Worm (Caenorhabditis elegans) whole organism, young adult: Measurements from ENCODE around the gene W03G1.5.

Experiments
- B0035.1 ChIP-seq: sonication (generic microtip); optimal IDR thresholded peaks from 2 replicates; lab custom pipeline; 2016; ENCODE audit warnings: missing genetic modification characterization, mild to moderate bottlenecking, missing compliant biosample characterization, missing genotype, missing genetic modification reagents
- C06A6.2 ChIP-seq: fragments of 200-800 bp; sonication (Bioruptor generic); conservative IDR thresholded peaks from 2 replicates; pipeline ENCODE4 v1.3.6; 2022; ENCODE audit warnings: missing genetic modification characterization, missing compliant biosample characterization
- F33H1.4 ChIP-seq: fragments of 200-800 bp; sonication (Bioruptor generic); IDR thresholded peaks from 2 replicates; pipeline ENCODE4 v1.3.6; 2022; ENCODE audit warnings: missing genetic modification reagents, missing genetic modification characterization, missing compliant biosample characterization
- F39B2.1 ChIP-seq: fragments of 200-800 bp; sonication (Bioruptor generic); IDR thresholded peaks from 2 replicates; pipeline ENCODE4 v1.3.6; 2022; ENCODE audit warnings: missing genetic modification reagents, missing genetic modification characterization, missing compliant biosample characterization
- F49E8.2 ChIP-seq: sonication (generic microtip); optimal IDR thresholded peaks from 3 replicates; lab custom pipeline; 2017; ENCODE audit warnings: missing genetic modification characterization, mild to moderate bottlenecking, missing compliant biosample characterization, antibody characterized with exemption, moderate library complexity; ENCODE audit not compliant: insufficient read depth
- F52B5.7 ChIP-seq: sonication (generic microtip); optimal IDR thresholded peaks from 2 replicates; lab custom pipeline; 2016; ENCODE audit warnings: mild to moderate bottlenecking, missing genetic modification characterization, missing compliant biosample characterization
- F57A8.1 ChIP-seq: fragments of 200-800 bp; sonication (Bioruptor generic); optimal IDR thresholded peaks from 2 replicates; lab custom pipeline; 2018; ENCODE audit warnings: mild to moderate bottlenecking, missing genetic modification characterization, moderate library complexity, missing compliant biosample characterization
- K11D2.4 ChIP-seq: fragments of 200-800 bp; sonication (Bioruptor generic); IDR thresholded peaks from 2 replicates; pipeline ENCODE4 v1.3.6; 2022; ENCODE audit warnings: missing genetic modification reagents, missing genetic modification characterization, missing compliant biosample characterization
- Y53F4B.3 ChIP-seq: fragments of 200-800 bp; sonication (Bioruptor generic); IDR thresholded peaks from 2 replicates; pipeline ENCODE4 v1.3.6; 2022; ENCODE audit warnings: missing genetic modification reagents, missing genetic modification characterization, missing compliant biosample characterization
- Y56A3A.18 ChIP-seq: fragments of 200-800 bp; sonication (Bioruptor generic); IDR thresholded peaks from 2 replicates; pipeline ENCODE4 v1.3.6; 2022; ENCODE audit warnings: missing genetic modification reagents, missing genetic modification characterization, missing compliant biosample characterization
- Y67H2A.10 ChIP-seq: fragments of 200-800 bp; sonication (Bioruptor generic); conservative IDR thresholded peaks from 2 replicates; pipeline ENCODE4 v1.3.6; 2022; ENCODE audit warnings: missing genetic modification reagents, missing genetic modification characterization, missing compliant biosample characterization
- ZK185.1 ChIP-seq: sonication (generic microtip); optimal IDR thresholded peaks from 2 replicates; lab custom pipeline; 2016; ENCODE audit warnings: mild to moderate bottlenecking, missing genetic modification characterization, missing compliant biosample characterization; ENCODE audit not compliant: poor library complexity, severe bottlenecking
- akir-1 ChIP-seq: fragments of 200-800 bp; sonication (Bioruptor generic); optimal IDR thresholded peaks from 2 replicates; lab custom pipeline; 2018; ENCODE audit warnings: mild to moderate bottlenecking, missing genetic modification characterization, moderate library complexity, missing compliant biosample characterization
- ama-1 ChIP-seq, 3 experiments: fragments of 150-350 bp in 1 of 3; sonication (generic microtip) in 2 of 3; optimal IDR thresholded peaks; 2 replicates each; lab custom pipeline; 2014 to 2018; ENCODE audit warnings: missing biosample characterization in 2 of 3, missing genetic modification characterization in 2 of 3, missing genetic modification reagents in 2 of 3
- aptf-3 ChIP-seq: fragments of 200-800 bp; sonication (Bioruptor generic); IDR thresholded peaks from 2 replicates; pipeline ENCODE4 v1.3.6; 2022; ENCODE audit warnings: missing genetic modification characterization, missing compliant biosample characterization
- ceh-40 ChIP-seq: fragments of 200-800 bp; sonication (Bioruptor generic); IDR thresholded peaks from 2 replicates; pipeline ENCODE4 v1.3.6; 2022; ENCODE audit warnings: missing genetic modification characterization, missing compliant biosample characterization
- ets-4 ChIP-seq: fragments of 200-800 bp; sonication (Bioruptor generic); optimal IDR thresholded peaks from 2 replicates; lab custom pipeline; 2018; ENCODE audit warnings: mild to moderate bottlenecking, missing genetic modification characterization, missing compliant biosample characterization
- gei-17 ChIP-seq: fragments of 200-800 bp; sonication (Bioruptor generic); optimal IDR thresholded peaks from 2 replicates; lab custom pipeline; 2018; ENCODE audit warnings: mild to moderate bottlenecking, missing genetic modification characterization, missing compliant biosample characterization
- hmg-1.2 ChIP-seq: fragments of 200-800 bp; sonication (Bioruptor generic); IDR thresholded peaks from 2 replicates; pipeline ENCODE4 v1.3.6; 2022; ENCODE audit warnings: missing genetic modification reagents, missing genetic modification characterization, missing compliant biosample characterization
- hmg-20 ChIP-seq: fragments of 200-800 bp; sonication (Bioruptor generic); IDR thresholded peaks from 2 replicates; pipeline ENCODE4 v1.3.6; 2022; ENCODE audit warnings: missing genetic modification reagents, missing genetic modification characterization, missing compliant biosample characterization
- lsy-27 ChIP-seq: sonication (generic microtip); optimal IDR thresholded peaks from 2 replicates; lab custom pipeline; 2017; ENCODE audit warnings: missing genetic modification characterization, mild to moderate bottlenecking, missing compliant biosample characterization, antibody characterized with exemption, missing genotype, borderline replicate concordance; ENCODE audit not compliant: insufficient read depth
- mcd-1 ChIP-seq: fragments of 200-800 bp; sonication (Bioruptor generic); IDR thresholded peaks from 2 replicates; pipeline ENCODE4 v1.3.6; 2022; ENCODE audit warnings: missing genetic modification reagents, missing genetic modification characterization, missing compliant biosample characterization
- nfyb-1 ChIP-seq: fragments of 200-800 bp; sonication (Bioruptor generic); IDR thresholded peaks from 2 replicates; pipeline ENCODE4 v1.3.6; 2022; ENCODE audit warnings: missing genetic modification reagents, missing genetic modification characterization, missing compliant biosample characterization
- snpc-3.4 ChIP-seq: sonication (generic microtip); optimal IDR thresholded peaks from 2 replicates; lab custom pipeline; 2017; ENCODE audit warnings: missing genetic modification characterization, mild to moderate bottlenecking, missing compliant biosample characterization, antibody characterized with exemption, moderate library complexity, missing genotype, missing genetic modification reagents
- somi-1 ChIP-seq: fragments of 200-800 bp; sonication (Bioruptor generic); optimal IDR thresholded peaks from 2 replicates; lab custom pipeline; 2018; ENCODE audit warnings: mild to moderate bottlenecking, missing genetic modification characterization, missing compliant biosample characterization
- sptf-2 ChIP-seq: fragments of 200-800 bp; sonication (Bioruptor generic); optimal IDR thresholded peaks from 2 replicates; lab custom pipeline; 2018; ENCODE audit warnings: mild to moderate bottlenecking, missing genetic modification characterization, missing compliant biosample characterization
- tlf-1 ChIP-seq: fragments of 200-800 bp; sonication (Bioruptor generic); optimal IDR thresholded peaks from 2 replicates; lab custom pipeline; 2018; ENCODE audit warnings: mild to moderate bottlenecking, missing genetic modification characterization, missing compliant biosample characterization
- ztf-28 ChIP-seq: fragments of 200-800 bp; sonication (Bioruptor generic); IDR thresholded peaks from 2 replicates; pipeline ENCODE4 v1.3.6; 2022; ENCODE audit warnings: missing genetic modification reagents, missing genetic modification characterization, missing compliant biosample characterization
- ztf-6 ChIP-seq: fragments of 200-800 bp; sonication (Bioruptor generic); IDR thresholded peaks from 2 replicates; pipeline ENCODE4 v1.3.6; 2022; ENCODE audit warnings: missing genetic modification reagents, missing genetic modification characterization, missing compliant biosample characterization

W03G1.5 gene

DNA sequence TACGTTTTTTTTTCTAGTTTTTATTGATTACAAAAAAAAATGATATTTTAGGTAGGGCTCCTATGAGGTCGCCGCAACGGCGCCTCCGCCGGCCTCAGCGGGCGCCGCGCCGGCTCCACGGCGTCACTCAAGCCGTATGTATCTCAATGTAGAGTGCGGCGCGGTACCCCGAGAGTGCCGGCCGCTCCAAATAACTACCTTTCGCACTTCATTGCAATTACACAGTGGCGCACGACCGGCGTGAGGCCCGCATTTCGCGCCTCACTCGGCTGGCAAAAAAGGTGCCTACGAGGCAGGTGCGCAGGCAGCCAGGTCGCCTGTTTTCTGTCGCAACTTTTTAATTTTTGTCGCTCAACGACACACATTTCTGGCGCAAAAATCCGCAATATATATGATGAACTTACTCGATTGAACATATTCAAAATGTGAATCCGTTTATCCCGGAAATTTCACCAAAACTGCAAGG lies 45.6 kb downstream of the W03G1.5 start, which contains the start of gene M04G7.2 (continued):
- TF ChIP-seq mcd-1: 0 out of 2 replicates have a peak, but pooled peaks have one; percentile 32
- TF ChIP-seq lsy-27: no peak
- TF ChIP-seq hmg-1.2: no peak
- no peak for TF ChIP-seq Y56A3A.18 (GFP tag; lab: Robert Waterston, UW)
- TF ChIP-seq Y67H2A.10 (GFP tag; lab: Robert Waterston, UW): no peak
- TF ChIP-seq F57A8.1 (GFP tag; lab: Kevin White, UChicago): no peak
- TF ChIP-seq snpc-3.4: no peak
- no peak for TF ChIP-seq sptf-2 (GFP tag; lab: Kevin White, UChicago)
- no peak for TF ChIP-seq ets-4 (GFP tag; lab: Kevin White, UChicago)
- no peak for TF ChIP-seq gei-17 (GFP tag; lab: Kevin White, UChicago)
- no peak; the same call in 1 of the 2 replicates for TF ChIP-seq aptf-3 (GFP tag; lab: Robert Waterston, UW)
- 0 out of 2 replicates have a peak, but pooled peaks have one; percentile 70 for TF ChIP-seq ztf-28 (GFP tag; lab: Robert Waterston, UW)
- no peak for TF ChIP-seq F39B2.1
- no peak for TF ChIP-seq tlf-1 (GFP tag; lab: Kevin White, UChicago)
- TF ChIP-seq ztf-6 (GFP tag; lab: Robert Waterston, UW): no peak
- peak; percentile 53; the same call in 1 of the 2 replicates for TF ChIP-seq K11D2.4 (GFP tag; lab: Robert Waterston, UW)
- TF ChIP-seq ZK185.1 (tag; lab: Kevin White, UChicago): no peak
- no peak for TF ChIP-seq akir-1 (GFP tag; lab: Kevin White, UChicago)
- TF ChIP-seq somi-1 (GFP tag; lab: Kevin White, UChicago): no peak

DNA sequence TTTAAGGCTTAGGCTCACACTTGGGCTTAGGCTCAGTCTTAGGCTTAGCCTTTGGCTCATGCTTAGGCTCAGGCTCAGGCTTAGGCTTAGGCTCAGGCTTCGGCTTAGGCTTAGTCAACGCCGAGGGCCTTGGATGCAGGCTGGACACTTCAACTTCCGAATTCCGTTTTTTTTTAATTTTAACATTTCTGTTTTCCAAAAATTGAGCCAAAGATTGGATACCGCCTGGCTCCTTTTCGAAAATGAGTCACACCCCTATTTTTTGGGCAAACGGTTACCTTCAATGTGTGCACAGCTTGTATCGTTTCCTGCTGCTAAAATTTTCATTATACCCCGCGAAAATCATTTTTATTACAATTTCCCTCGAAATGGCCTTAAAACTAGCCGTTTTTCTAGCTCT lies 50.8 kb downstream of the W03G1.5 start, which contains the start of gene M04G7.1:
Gene M04G7.1 (plus strand): TSS at position 301 of the 400 bp plus-strand sequence.
- TF ChIP-seq Y67H2A.10 (GFP tag; lab: Robert Waterston, UW) (no peak), nfyb-1 (no peak), C06A6.2 (no peak), F33H1.4 (no peak), F49E8.2 (tag; lab: Kevin White, UChicago) (no peak), gei-17 (GFP tag; lab: Kevin White, UChicago) (no peak), Y53F4B.3 (GFP tag; lab: Robert Waterston, UW) (no peak), hmg-20 (no peak), ama-1 (optimal IDR thresholded peaks at IDR 0.05; lab: Kevin White, UChicago) (no peak), ama-1 (GFP tag; optimal IDR thresholded peaks at IDR 0.05; lab: Kevin White, UChicago) (no peak), F52B5.7 (tag; lab: Kevin White, UChicago) (no peak), B0035.1 (no peak), ceh-40 (no peak)
